Worm (Caenorhabditis elegans) whole organism, late embryonic: ENCODE measurements around the gene lin-46.

ENCODE experiments used
- ceh-45 ChIP-seq: fragments of 200-800 bp; sonication (Bioruptor generic); IDR thresholded peaks from 2 replicates; pipeline ENCODE4 v1.3.6; 2022; ENCODE audit warnings: missing genetic modification reagents, missing genetic modification characterization, missing compliant biosample characterization
- elt-2 ChIP-seq: sonication (generic microtip); optimal IDR thresholded peaks from 2 replicates; lab custom pipeline; 2016; ENCODE audit warnings: missing genetic modification reagents, missing genetic modification characterization, missing compliant biosample characterization
- fkh-10 ChIP-seq: fragments of 150-350 bp; optimal IDR thresholded peaks from 2 replicates; lab custom pipeline; 2014; ENCODE audit warnings: missing biosample characterization, missing genetic modification reagents, missing genetic modification characterization
- hlh-6 ChIP-seq: sonication (generic microtip); optimal IDR thresholded peaks from 2 replicates; lab custom pipeline; 2016; ENCODE audit warnings: missing genotype, missing genetic modification characterization, missing compliant biosample characterization
- lim-6 ChIP-seq: sonication (generic microtip); optimal IDR thresholded peaks from 2 replicates; lab custom pipeline; 2016; ENCODE audit warnings: missing genetic modification characterization, missing compliant biosample characterization
- nhr-11 ChIP-seq: fragments of 150-350 bp; optimal IDR thresholded peaks from 2 replicates; lab custom pipeline; 2014; ENCODE audit warnings: missing biosample characterization, missing genetic modification characterization
- pat-9 ChIP-seq: fragments of 200-800 bp; sonication (Bioruptor generic); optimal IDR thresholded peaks from 2 replicates; lab custom pipeline; 2018; ENCODE audit warnings: mild to moderate bottlenecking, missing genetic modification characterization, moderate library complexity, missing compliant biosample characterization
- pax-1 ChIP-seq: fragments of 150-350 bp; optimal IDR thresholded peaks from 2 replicates; lab custom pipeline; 2014; ENCODE audit warnings: missing biosample characterization, missing genetic modification characterization
- pros-1 ChIP-seq: fragments of 150-350 bp; optimal IDR thresholded peaks from 2 replicates; lab custom pipeline; 2014; ENCODE audit warnings: missing biosample characterization, missing genetic modification reagents, missing genetic modification characterization
- unc-42 ChIP-seq: sonication (generic microtip); optimal IDR thresholded peaks from 2 replicates; lab custom pipeline; 2016; ENCODE audit warnings: missing genotype, missing genetic modification characterization, missing compliant biosample characterization
- unc-86 ChIP-seq: sonication (generic microtip); optimal IDR thresholded peaks from 2 replicates; lab custom pipeline; 2016; ENCODE audit warnings: missing genetic modification characterization, missing compliant biosample characterization

ce11 chrV:12949607-12950006, 19.0 kb upstream of the lin-46 start, which contains the start of gene T16G1.13:
- TF ChIP-seq elt-2 (tag; lab: Kevin White, UChicago) (no peak), nhr-11 (tag; lab: Kevin White, UChicago) (no peak), unc-86 (tag; lab: Kevin White, UChicago) (no peak), hlh-6 (tag; lab: Kevin White, UChicago) (no peak), pat-9 (tag; lab: Kevin White, UChicago) (no peak), pros-1 (tag; lab: Kevin White, UChicago) (no peak), lim-6 (tag; lab: Kevin White, UChicago) (no peak), ceh-45 (GFP tag; lab: Robert Waterston, UW) (no peak), unc-42 (tag; lab: Kevin White, UChicago) (no peak), pax-1 (tag; lab: Kevin White, UChicago) (no peak), fkh-10 (GFP tag; lab: Kevin White, UChicago) (no peak)
